Worm (Caenorhabditis elegans): ENCODE measurements around the gene F40A3.1.

- TF ChIP-seq sea-2 (GFP tag; optimal IDR thresholded peaks at IDR 0.05): no peak
- TF ChIP-seq jun-1 (tag; optimal IDR thresholded peaks at IDR 0.05): no peak
- TF ChIP-seq ztf-4 (tag; optimal IDR thresholded peaks at IDR 0.05): no peak
- TF ChIP-seq ceh-9 (tag; optimal IDR thresholded peaks at IDR 0.05): no peak
- TF ChIP-seq ama-1 (optimal IDR thresholded peaks at IDR 0.05): no peak
- TF ChIP-seq egl-27 (tag; optimal IDR thresholded peaks at IDR 0.05): no peak
- TF ChIP-seq snpc-4 (tag; optimal IDR thresholded peaks at IDR 0.05): no peak
These were observed 9.9 kb downstream of the F40A3.1 start for ce11 chrV:7901222-7901621.
